Fruit fly (Drosophila melanogaster) whole organism, embryonic: ENCODE results near the gene CG44838.
A peak's percentile ranks its signal among the peaks of the same experiment; 100 is the strongest.

Experiments used
- B-H1 ChIP-seq: fragments of 200-800 bp; sonication (Bioruptor generic); IDR thresholded peaks from 3 replicates; pipeline ENCODE4 v1.3.6; 2022; ENCODE audit warnings: missing biosample characterization, missing genetic modification characterization
- BEAF-32 ChIP-seq: fragments of 200-800 bp; sonication (Bioruptor generic); optimal IDR thresholded peaks from 3 replicates; lab custom pipeline; 2017; ENCODE audit warnings: missing biosample characterization, missing genetic modification characterization, mild to moderate bottlenecking, moderate library complexity, missing genetic modification reagents
- Bteb2 ChIP-seq: fragments of 200-800 bp; sonication (Bioruptor generic); optimal IDR thresholded peaks from 2 replicates; lab custom pipeline; 2016; ENCODE audit warnings: missing biosample characterization, missing genetic modification characterization
- CG11456 ChIP-seq: fragments of 200-800 bp; sonication (Bioruptor generic); IDR thresholded peaks from 3 replicates; pipeline ENCODE4 v1.3.6; 2022; ENCODE audit warnings: missing biosample characterization, missing genetic modification characterization
- CG15601 ChIP-seq: fragments of 200-800 bp; sonication (Bioruptor generic); optimal IDR thresholded peaks from 3 replicates; lab custom pipeline; 2019; ENCODE audit warnings: missing biosample characterization, mild to moderate bottlenecking, missing genetic modification characterization, moderate library complexity
- CG16813 ChIP-seq: fragments of 200-800 bp; sonication (Bioruptor generic); IDR thresholded peaks from 3 replicates; pipeline ENCODE4 v1.3.6; 2022; ENCODE audit warnings: missing biosample characterization, missing genetic modification characterization; ENCODE audit not compliant: partially characterized antibody
- CG2712 ChIP-seq: fragments of 200-800 bp; optimal IDR thresholded peaks from 3 replicates; lab custom pipeline; 2019; ENCODE audit warnings: missing biosample characterization, mild to moderate bottlenecking, missing genetic modification characterization, moderate library complexity
- CG31224 ChIP-seq: fragments of 200-800 bp; sonication (Bioruptor generic); IDR thresholded peaks from 2 replicates; pipeline ENCODE4 v1.3.6; 2022; ENCODE audit warnings: missing biosample characterization, missing genetic modification characterization
- CG32532 ChIP-seq: fragments of 200-800 bp; sonication (Bioruptor generic); IDR thresholded peaks from 2 replicates; pipeline ENCODE4 v1.3.6; 2022; ENCODE audit warnings: missing biosample characterization, missing genetic modification characterization
- CG4617 ChIP-seq: fragments of 200-800 bp; sonication (Bioruptor generic); optimal IDR thresholded peaks from 3 replicates; lab custom pipeline; 2016; ENCODE audit warnings: missing biosample characterization, missing genetic modification characterization, borderline replicate concordance
- CG4820 ChIP-seq: fragments of 200-800 bp; sonication (Bioruptor generic); optimal IDR thresholded peaks from 3 replicates; lab custom pipeline; 2016; ENCODE audit warnings: missing biosample characterization, missing genetic modification characterization
- CG6791 ChIP-seq: fragments of 200-800 bp; sonication (Bioruptor generic); IDR thresholded peaks from 3 replicates; pipeline ENCODE4 v1.3.6; 2022; ENCODE audit warnings: missing biosample characterization, missing genetic modification characterization; ENCODE audit not compliant: partially characterized antibody
- CG8089 ChIP-seq: fragments of 200-800 bp; sonication (Bioruptor generic); optimal IDR thresholded peaks from 3 replicates; lab custom pipeline; 2016; ENCODE audit warnings: missing biosample characterization, missing genetic modification characterization
- CG8281 ChIP-seq: fragments of 200-800 bp; sonication (Bioruptor generic); optimal IDR thresholded peaks from 2 replicates; lab custom pipeline; 2018; ENCODE audit warnings: missing biosample characterization, mild to moderate bottlenecking, missing genetic modification characterization, moderate library complexity
- CG8924 ChIP-seq: fragments of 200-800 bp; optimal IDR thresholded peaks from 3 replicates; lab custom pipeline; 2019; ENCODE audit warnings: missing biosample characterization, mild to moderate bottlenecking, missing genetic modification characterization, moderate library complexity
- Dll ChIP-seq: fragments of 200-800 bp; sonication (Bioruptor generic); IDR thresholded peaks from 4 replicates; pipeline ENCODE4 v1.3.6; 2022; ENCODE audit warnings: missing biosample characterization, missing genetic modification characterization; ENCODE audit not compliant: partially characterized antibody
- Drgx ChIP-seq: fragments of 200-800 bp; sonication (Bioruptor generic); IDR thresholded peaks from 2 replicates; pipeline ENCODE4 v1.3.6; 2022; ENCODE audit warnings: missing biosample characterization, missing genetic modification characterization
- E2f2 ChIP-seq: fragments of 200-800 bp; sonication (Bioruptor generic); IDR thresholded peaks from 2 replicates; pipeline ENCODE4 v1.3.6; 2022; ENCODE audit warnings: missing biosample characterization, missing genetic modification characterization
- Ets65A ChIP-seq: fragments of 200-800 bp; sonication (Bioruptor generic); peaks from one replicate; lab custom pipeline; 2016; ENCODE audit warnings: missing biosample characterization, missing genetic modification characterization
- Med ChIP-seq: fragments of 200-800 bp; sonication (Bioruptor generic); peaks from one replicate; lab custom pipeline; 2016; ENCODE audit warnings: missing biosample characterization, missing genetic modification characterization, mild to moderate bottlenecking, inconsistent platforms, moderate library complexity
- Mes4 ChIP-seq: fragments of 200-800 bp; sonication (Bioruptor generic); optimal IDR thresholded peaks from 2 replicates; lab custom pipeline; 2016; ENCODE audit warnings: missing biosample characterization, missing genetic modification characterization
- Pdp1 ChIP-seq, 2 experiments: fragments of 200-800 bp; sonication (Bioruptor generic); optimal IDR thresholded peaks; 3 replicates each; lab custom pipeline; 2016; ENCODE audit warnings: missing biosample characterization in 2 of 2, missing genetic modification characterization in 2 of 2, mild to moderate bottlenecking in 1 of 2, moderate library complexity in 1 of 2
- Stat92E ChIP-seq, 3 experiments: fragments of >200 bp in 2 of 3; fragments of 200-800 bp in 1 of 3; sonication (Bioruptor generic) in 1 of 3; optimal IDR thresholded peaks; 2 replicates each; lab custom pipeline; 2017 to 2019; ENCODE audit warnings: missing biosample characterization in 3 of 3, missing genetic modification characterization in 3 of 3, mild to moderate bottlenecking in 1 of 3, moderate library complexity in 1 of 3
- YL-1 ChIP-seq: fragments of 200-800 bp; sonication (Bioruptor generic); optimal IDR thresholded peaks from 3 replicates; lab custom pipeline; 2017; ENCODE audit warnings: missing biosample characterization, mild to moderate bottlenecking, missing genetic modification characterization
- bsh ChIP-seq, 2 experiments: fragments of 200-800 bp; sonication (Bioruptor generic); optimal IDR thresholded peaks; 2 replicates each; lab custom pipeline; 2017 to 2018; ENCODE audit warnings: mild to moderate bottlenecking in 2 of 2, missing biosample characterization in 2 of 2, missing genetic modification characterization in 2 of 2, moderate library complexity in 1 of 2
- fd3F ChIP-seq: fragments of 200-800 bp; sonication (Bioruptor generic); optimal IDR thresholded peaks from 2 replicates; lab custom pipeline; 2018; ENCODE audit warnings: missing biosample characterization, mild to moderate bottlenecking, missing genetic modification characterization, moderate library complexity
- ftz-f1 ChIP-seq: fragments of 200-800 bp; sonication (Bioruptor generic); optimal IDR thresholded peaks from 2 replicates; lab custom pipeline; 2016; ENCODE audit warnings: missing biosample characterization, missing genetic modification characterization
- gem ChIP-seq: fragments of 200-800 bp; sonication (Bioruptor generic); optimal IDR thresholded peaks from 2 replicates; lab custom pipeline; 2019; ENCODE audit warnings: missing biosample characterization, mild to moderate bottlenecking, missing genetic modification characterization, moderate library complexity
- hb ChIP-seq: fragments of 200-800 bp; sonication (Bioruptor generic); IDR thresholded peaks from 3 replicates; pipeline ENCODE4 v1.3.6; 2022; ENCODE audit warnings: missing biosample characterization, missing genetic modification characterization; ENCODE audit not compliant: partially characterized antibody
- inv ChIP-seq: fragments of 200-800 bp; sonication (Bioruptor generic); IDR thresholded peaks from 2 replicates; pipeline ENCODE4 v1.3.6; 2022; ENCODE audit warnings: missing biosample characterization, missing genetic modification characterization; ENCODE audit not compliant: partially characterized antibody
- jigr1 ChIP-seq: fragments of 200-800 bp; sonication (Bioruptor generic); IDR thresholded peaks from 3 replicates; pipeline ENCODE4 v1.3.6; 2022; ENCODE audit warnings: missing biosample characterization, missing genetic modification characterization
- pan ChIP-seq, 4 experiments: fragments of >200 bp in 3 of 4; fragments of 200-800 bp in 1 of 4; sonication (Bioruptor generic) in 1 of 4; optimal IDR thresholded peaks in 3 of 4; IDR thresholded peaks in 1 of 4; 2 replicates each; pipeline versions ENCODE4 v1.3.6 to Lab custom; 2017 to 2022; ENCODE audit warnings: missing biosample characterization in 2 of 4, missing genetic modification characterization in 2 of 4, mixed read lengths in 1 of 4
- row ChIP-seq: fragments of 200-800 bp; sonication (Bioruptor generic); IDR thresholded peaks from 3 replicates; pipeline ENCODE4 v1.3.6; 2022; ENCODE audit warnings: missing biosample characterization, missing genetic modification characterization
- sens ChIP-seq: fragments of 200-800 bp; sonication (Bioruptor generic); peaks from one replicate; lab custom pipeline; 2016; ENCODE audit warnings: missing biosample characterization, missing genetic modification characterization
- stwl ChIP-seq: fragments of 200-800 bp; sonication (Bioruptor generic); optimal IDR thresholded peaks from 3 replicates; lab custom pipeline; 2018; ENCODE audit warnings: missing biosample characterization, mild to moderate bottlenecking, missing genetic modification characterization, moderate library complexity
- unc-4 ChIP-seq: fragments of 200-800 bp; sonication (Bioruptor generic); IDR thresholded peaks from 2 replicates; pipeline ENCODE4 v1.3.6; 2022; ENCODE audit warnings: missing biosample characterization, missing genetic modification characterization; ENCODE audit not compliant: partially characterized antibody
- usp ChIP-seq: fragments of >200 bp; optimal IDR thresholded peaks from 2 replicates; lab custom pipeline; 2017; ENCODE audit warnings: missing biosample characterization, missing genetic modification characterization
- vnd ChIP-seq: fragments of 200-800 bp; sonication (Bioruptor generic); IDR thresholded peaks from 3 replicates; pipeline ENCODE4 v1.3.6; 2022; ENCODE audit warnings: missing biosample characterization, missing genetic modification characterization; ENCODE audit not compliant: partially characterized antibody

The CG44838 gene

dm6 chr3L:9487586-9487985 lies 26.7 kb downstream of the CG44838 start, which contains the start of gene pall (continued):
- TF ChIP-seq B-H1 (GFP tag; lab: Robert Waterston, UW) (no peak), CG4617 (GFP tag; lab: Kevin White, UChicago) (peak; percentile 77), Mes4 (no peak), Drgx (GFP tag; lab: Robert Waterston, UW) (no peak), YL-1 (GFP tag; lab: Kevin White, UChicago) (peak; percentile 63), CG4820 (GFP tag; lab: Kevin White, UChicago) (no peak), row (GFP tag; lab: Robert Waterston, UW) (peak; percentile 12; the same call in 1 of the 3 replicates), Dll (GFP tag; lab: Robert Waterston, UW) (peak; percentile 43; the same call in 2 of the 4 replicates), Pdp1 (GFP tag; optimal IDR thresholded peaks at IDR 0.05; lab: Kevin White, UChicago) (peak in 1 of 2 experiments; percentile 18), CG8281 (tag; lab: Kevin White, UChicago) (no peak), CG15601 (tag; lab: Kevin White, UChicago) (peak; percentile 20), CG16813 (0 out of 3 replicates have a peak, but pooled peaks have one; percentile 16), stwl (tag; lab: Kevin White, UChicago) (peak; percentile 79), Bteb2 (GFP tag; lab: Kevin White, UChicago) (no peak), bsh (GFP tag; optimal IDR thresholded peaks at IDR 0.05; lab: Kevin White, UChicago) (no peak), unc-4 (GFP tag; lab: Robert Waterston, UW) (peak; percentile 43; the same call in 1 of the 2 replicates), hb (GFP tag; lab: Robert Waterston, UW) (no peak), pan (optimal IDR thresholded peaks at IDR 0.05; lab: Kevin White, UChicago) (no peak), pan (GFP tag; optimal IDR thresholded peaks at IDR 0.05 in 1 of 2, IDR thresholded peaks at IDR 0.05 in 1 of 2) (no peak), BEAF-32 (GFP tag; lab: Kevin White, UChicago) (peak; percentile 19), E2f2 (GFP tag; lab: Robert Waterston, UW) (peak; percentile 57; the same call in 1 of the 2 replicates), CG8089 (GFP tag; lab: Kevin White, UChicago) (no peak), usp (GFP tag; lab: Kevin White, UChicago) (no peak), Stat92E (GFP tag; optimal IDR thresholded peaks at IDR 0.05; lab: Kevin White, UChicago) (peak in 1 of 3 experiments; percentile 56), CG2712 (tag; lab: Kevin White, UChicago) (peak; percentile 36), CG31224 (GFP tag; lab: Robert Waterston, UW) (no peak), CG8924 (tag; lab: Kevin White, UChicago) (peak; percentile 38)

- TF ChIP-seq fd3F (no peak), jigr1 (GFP tag; lab: Robert Waterston, UW) (no peak), sens (GFP tag; lab: Kevin White, UChicago) (peak; percentile 9)
Observed at dm6 chr3L:9489133-9489532, 28.3 kb downstream of the CG44838 start, which contains the start of gene CG32036. CG32036 (minus strand) TSS chr3L:9489233.

- no peak for TF ChIP-seq gem (tag; lab: Kevin White, UChicago)
- TF ChIP-seq Drgx (GFP tag; lab: Robert Waterston, UW) = peak; percentile 8; the same call in 1 of the 2 replicates
Observed at dm6 chr3L:9489627-9490026, 28.8 kb downstream of the CG44838 start.

dm6 chr3L:9490432-9490831 lies 29.6 kb downstream of the CG44838 start:
- TF ChIP-seq Med (GFP tag; lab: Kevin White, UChicago) = peak; percentile 72
- TF ChIP-seq inv = 0 out of 2 replicates have a peak, but pooled peaks have one; percentile 16
- 0 out of 3 replicates have a peak, but pooled peaks have one; percentile 10 for TF ChIP-seq CG6791 (GFP tag; lab: Robert Waterston, UW)
- no peak for TF ChIP-seq vnd (GFP tag; lab: Robert Waterston, UW)
- 0 out of 3 replicates have a peak, but pooled peaks have one; percentile 42 for TF ChIP-seq CG11456
- TF ChIP-seq CG32532 (GFP tag; lab: Robert Waterston, UW) = 0 out of 2 replicates have a peak, but pooled peaks have one; percentile 9
- TF ChIP-seq Ets65A = peak; percentile 77
- no peak for TF ChIP-seq ftz-f1 (GFP tag; lab: Kevin White, UChicago)
